Fruit fly (Drosophila melanogaster): ENCODE data around the gene CG5412.

Gene CG5412

DNA sequence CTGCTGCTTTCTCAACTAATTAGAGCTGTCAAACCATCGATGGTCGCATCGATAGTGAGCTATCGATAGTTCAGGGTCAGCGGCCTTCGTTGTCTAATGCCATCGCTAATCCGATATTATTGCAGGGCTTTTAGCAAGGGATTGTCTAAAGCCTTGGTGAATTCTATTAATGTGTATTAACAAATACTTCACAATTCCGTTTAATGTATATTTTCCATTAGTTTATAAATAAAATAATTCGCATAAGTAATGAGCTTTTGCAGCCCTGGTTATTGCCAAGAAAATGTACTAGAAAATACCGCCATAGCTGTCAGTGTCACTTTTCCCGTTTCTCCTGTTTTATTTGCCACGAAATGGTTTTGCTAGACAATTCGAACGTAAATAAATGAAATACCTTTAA lies 3.0 kb downstream of the CG5412 start, which contains the start of the genes EloB and Srp14 (continued):
- TF ChIP-seq CG10979 (tag; optimal IDR thresholded peaks at IDR 0.05), result peak; percentile 67
- no peak for TF ChIP-seq Sry-β (GFP tag; optimal IDR thresholded peaks at IDR 0.05)
- no peak for TF ChIP-seq Sox102F (GFP tag; optimal IDR thresholded peaks at IDR 0.05)
- TF ChIP-seq prd (optimal IDR thresholded peaks at IDR 0.05), result no peak
- TF ChIP-seq prd (GFP tag; IDR thresholded peaks at IDR 0.05), result peak; percentile 88
- peak; percentile 64 for TF ChIP-seq Oli (tag; optimal IDR thresholded peaks at IDR 0.05)
- TF ChIP-seq dimm (GFP tag; IDR thresholded peaks at IDR 0.05), result 0 out of 2 replicates have a peak, but pooled peaks have one; percentile 40
- peak; percentile 87 for TF ChIP-seq CG15696 (tag; optimal IDR thresholded peaks at IDR 0.05)
- TF ChIP-seq ci (GFP tag; IDR thresholded peaks at IDR 0.05), result peak; percentile 76
- peak; percentile 72; the same call in 2 of the 3 replicates for TF ChIP-seq dysf (GFP tag; IDR thresholded peaks at IDR 0.05)
- no peak for TF ChIP-seq Doc2 (GFP tag; IDR thresholded peaks at IDR 0.05)
- no peak for TF ChIP-seq grn (GFP tag; optimal IDR thresholded peaks at IDR 0.05)
- peak; percentile 88 for TF ChIP-seq Mad (GFP tag; optimal IDR thresholded peaks at IDR 0.05)
- TF ChIP-seq CG2202 (tag; optimal IDR thresholded peaks at IDR 0.05), result peak; percentile 67
- no peak for TF ChIP-seq Trl (optimal IDR thresholded peaks at IDR 0.05)
- peak; percentile 69 for TF ChIP-seq Trl (GFP tag; optimal IDR thresholded peaks at IDR 0.05)
- peak; percentile 67 for TF ChIP-seq CG12744 (GFP tag; optimal IDR thresholded peaks at IDR 0.05)
- TF ChIP-seq dmrt11E (tag; optimal IDR thresholded peaks at IDR 0.05), result peak; percentile 78
- TF ChIP-seq cwo (GFP tag; optimal IDR thresholded peaks at IDR 0.05), result peak; percentile 52
- peak; percentile 75 to 79 for TF ChIP-seq Hr51 (GFP tag; optimal IDR thresholded peaks at IDR 0.05)
- TF ChIP-seq Vsx1 (GFP tag; optimal IDR thresholded peaks at IDR 0.05), result no peak
- peak; percentile 2 for TF ChIP-seq bigmax (GFP tag; optimal IDR thresholded peaks at IDR 0.05)
- TF ChIP-seq CG7987 (GFP tag; optimal IDR thresholded peaks at IDR 0.05), result peak; percentile 77
- TF ChIP-seq CG13424 (tag; optimal IDR thresholded peaks at IDR 0.05), result peak; percentile 88
- peak; percentile 95 for TF ChIP-seq Sin3A (optimal IDR thresholded peaks at IDR 0.05)
- TF ChIP-seq Fer2 (tag; optimal IDR thresholded peaks at IDR 0.05), result peak; percentile 84
- peak; percentile 73 for TF ChIP-seq CG18619 (GFP tag; optimal IDR thresholded peaks at IDR 0.05)
- TF ChIP-seq Lim3 (GFP tag; IDR thresholded peaks at IDR 0.05), result no peak
- TF ChIP-seq CG1647 (GFP tag; optimal IDR thresholded peaks at IDR 0.05), result peak; percentile 83
- no peak for TF ChIP-seq ash1 (GFP tag; optimal IDR thresholded peaks at IDR 0.05)
- TF ChIP-seq gcm2 (GFP tag; optimal IDR thresholded peaks at IDR 0.05), result no peak
- peak; percentile 66 for TF ChIP-seq jumu (GFP tag; optimal IDR thresholded peaks at IDR 0.05)
- TF ChIP-seq TFAM (GFP tag; optimal IDR thresholded peaks at IDR 0.05), result peak; percentile 69
- TF ChIP-seq hbn (GFP tag; IDR thresholded peaks at IDR 0.05; ENCODE audit: partially characterized antibody), result peak; percentile 97
- TF ChIP-seq nerfin-2 (GFP tag; IDR thresholded peaks at IDR 0.05; ENCODE audit: partially characterized antibody), result peak; percentile 88
- no peak for TF ChIP-seq D19A (tag; optimal IDR thresholded peaks at IDR 0.05)
- peak; percentile 88 for TF ChIP-seq Xbp1 (GFP tag; optimal IDR thresholded peaks at IDR 0.05)
- peak; percentile 86 for TF ChIP-seq mam (GFP tag; optimal IDR thresholded peaks at IDR 0.05)
- TF ChIP-seq CG12391 (tag; optimal IDR thresholded peaks at IDR 0.05), result peak; percentile 92
- TF ChIP-seq CG11696 (GFP tag; IDR thresholded peaks at IDR 0.05), result no peak
- peak; percentile 70 for TF ChIP-seq CG11398 (GFP tag; optimal IDR thresholded peaks at IDR 0.05)
- TF ChIP-seq p53 (GFP tag; optimal IDR thresholded peaks at IDR 0.05), result peak; percentile 56
- TF ChIP-seq CG4282 (GFP tag; optimal IDR thresholded peaks at IDR 0.05), result peak; percentile 39
- peak; percentile 96 for TF ChIP-seq CG7928 (GFP tag; optimal IDR thresholded peaks at IDR 0.05)
- TF ChIP-seq lov (optimal IDR thresholded peaks at IDR 0.05), result no peak
- TF ChIP-seq lov (GFP tag; IDR thresholded peaks at IDR 0.05), result no peak
- peak; percentile 74 for TF ChIP-seq CG17359 (tag; optimal IDR thresholded peaks at IDR 0.05)
- TF ChIP-seq pfk (GFP tag; optimal IDR thresholded peaks at IDR 0.05), result no peak
- peak; percentile 98 for TF ChIP-seq unc-4 (GFP tag; IDR thresholded peaks at IDR 0.05; ENCODE audit: partially characterized antibody)
- peak; percentile 57 for TF ChIP-seq CG8944 (GFP tag; optimal IDR thresholded peaks at IDR 0.05)
- TF ChIP-seq H2.0 (GFP tag; IDR thresholded peaks at IDR 0.05), result peak; percentile 70
- peak; percentile 60 for TF ChIP-seq stc (GFP tag; IDR thresholded peaks at IDR 0.05)

Measured in whole organism, embryonic.